Fruit fly (Drosophila melanogaster): ENCODE data around the gene yellow-k.

dm6 chr3L:15514814-15515495 is 5.5 kb upstream of the yellow-k start:
- no peak for TF ChIP-seq dsf (GFP tag; optimal IDR thresholded peaks at IDR 0.05; ENCODE audit: borderline replicate concordance)
- TF ChIP-seq psq (GFP tag; optimal IDR thresholded peaks at IDR 0.05): no peak
- no peak for TF ChIP-seq pan (optimal IDR thresholded peaks at IDR 0.05)
- TF ChIP-seq CG9705 (GFP tag; optimal IDR thresholded peaks at IDR 0.05): no peak
- TF ChIP-seq Myc (optimal IDR thresholded peaks at IDR 0.05): no peak
- no peak for TF ChIP-seq Sp1 (GFP tag; optimal IDR thresholded peaks at IDR 0.05)
- no peak for TF ChIP-seq usp (GFP tag; optimal IDR thresholded peaks at IDR 0.05)
- TF ChIP-seq dl (GFP tag; optimal IDR thresholded peaks at IDR 0.05; ENCODE audit: insufficient read depth in 1 of 2, partially characterized antibody in 2 of 2): no peak
